Fruit fly (Drosophila melanogaster) whole organism, embryonic: ENCODE measurements around the gene Rgl.

Source experiments
- CG10321 ChIP-seq: fragments of 200-800 bp; sonication (Bioruptor generic); IDR thresholded peaks from 2 replicates; pipeline ENCODE4 v1.3.6; 2022; ENCODE audit warnings: missing biosample characterization, missing genetic modification characterization
- CG12155 ChIP-seq: fragments of 200-800 bp; sonication (Bioruptor generic); optimal IDR thresholded peaks from 3 replicates; lab custom pipeline; 2016; ENCODE audit warnings: missing biosample characterization, missing genetic modification characterization
- CG13424 ChIP-seq: fragments of 200-800 bp; sonication (Bioruptor generic); optimal IDR thresholded peaks from 2 replicates; lab custom pipeline; 2019; ENCODE audit warnings: missing biosample characterization, mild to moderate bottlenecking, missing genetic modification characterization, moderate library complexity
- CG14014 ChIP-seq: fragments of 200-800 bp; sonication (Bioruptor generic); IDR thresholded peaks from 2 replicates; pipeline ENCODE4 v1.3.6; 2022; ENCODE audit warnings: missing biosample characterization, missing genetic modification characterization
- CG14710 ChIP-seq: fragments of 200-800 bp; sonication (Bioruptor generic); optimal IDR thresholded peaks from 3 replicates; lab custom pipeline; 2019; ENCODE audit warnings: missing biosample characterization, mild to moderate bottlenecking, missing genetic modification characterization, moderate library complexity
- CG14860 ChIP-seq: fragments of 200-800 bp; sonication (Bioruptor generic); IDR thresholded peaks from 3 replicates; pipeline ENCODE4 v1.3.6; 2022; ENCODE audit warnings: missing biosample characterization, missing genetic modification characterization; ENCODE audit not compliant: partially characterized antibody
- CG17328 ChIP-seq: fragments of 200-800 bp; sonication (Bioruptor generic); IDR thresholded peaks from 2 replicates; pipeline ENCODE4 v1.3.6; 2022; ENCODE audit warnings: missing biosample characterization, missing genetic modification characterization
- CG2120 ChIP-seq: fragments of 200-800 bp; sonication (Bioruptor generic); optimal IDR thresholded peaks from 3 replicates; lab custom pipeline; 2016; ENCODE audit warnings: missing biosample characterization, missing genetic modification characterization
- CG2875 ChIP-seq: fragments of 200-800 bp; sonication (Bioruptor generic); optimal IDR thresholded peaks from 2 replicates; lab custom pipeline; 2017; ENCODE audit warnings: missing biosample characterization, mild to moderate bottlenecking, missing genetic modification characterization, missing genetic modification reagents
- CG31365 ChIP-seq: fragments of 200-800 bp; sonication (Bioruptor generic); optimal IDR thresholded peaks from 2 replicates; lab custom pipeline; 2018; ENCODE audit warnings: missing biosample characterization, mild to moderate bottlenecking, missing genetic modification characterization
- CG4730 ChIP-seq: fragments of 200-800 bp; sonication (Bioruptor generic); IDR thresholded peaks from 2 replicates; pipeline ENCODE4 v1.3.6; 2022; ENCODE audit warnings: missing biosample characterization, missing genetic modification characterization
- CG6813 ChIP-seq: fragments of 200-800 bp; sonication (Bioruptor generic); optimal IDR thresholded peaks from 2 replicates; lab custom pipeline; 2017; ENCODE audit warnings: missing biosample characterization, missing genetic modification characterization, mild to moderate bottlenecking, moderate library complexity, missing genetic modification reagents
- CG7987 ChIP-seq: fragments of 200-800 bp; sonication (Bioruptor generic); optimal IDR thresholded peaks from 2 replicates; lab custom pipeline; 2018; ENCODE audit warnings: missing biosample characterization, mild to moderate bottlenecking, missing genetic modification characterization, moderate library complexity
- CG8388 ChIP-seq: fragments of 200-800 bp; sonication (Bioruptor generic); optimal IDR thresholded peaks from 2 replicates; lab custom pipeline; 2019; ENCODE audit warnings: missing biosample characterization, mild to moderate bottlenecking, missing genetic modification characterization, moderate library complexity
- CTCF ChIP-seq: fragments of 200-800 bp; sonication (Bioruptor generic); optimal IDR thresholded peaks from 2 replicates; lab custom pipeline; 2017; ENCODE audit warnings: missing biosample characterization, mild to moderate bottlenecking, missing genetic modification characterization, moderate library complexity
- CoRest ChIP-seq: fragments of 200-800 bp; sonication (Bioruptor generic); optimal IDR thresholded peaks from 3 replicates; lab custom pipeline; 2018; ENCODE audit warnings: missing biosample characterization, mild to moderate bottlenecking, missing genetic modification characterization, moderate library complexity
- Dad ChIP-seq: fragments of 200-800 bp; sonication (Bioruptor generic); optimal IDR thresholded peaks from 3 replicates; lab custom pipeline; 2016; ENCODE audit warnings: missing biosample characterization, missing genetic modification characterization
- Dek ChIP-seq: fragments of 200-800 bp; sonication (Bioruptor generic); optimal IDR thresholded peaks from 3 replicates; lab custom pipeline; 2019; ENCODE audit warnings: missing biosample characterization, mild to moderate bottlenecking, missing genetic modification characterization, moderate library complexity
- Gsc ChIP-seq: fragments of 200-800 bp; sonication (Bioruptor generic); IDR thresholded peaks from 2 replicates; pipeline ENCODE4 v1.3.6; 2022; ENCODE audit warnings: missing biosample characterization, missing genetic modification characterization
- Gug ChIP-seq: fragments of 200-800 bp; sonication (Bioruptor generic); IDR thresholded peaks from 4 replicates; pipeline ENCODE4 v1.3.6; 2022; ENCODE audit warnings: missing biosample characterization, missing genetic modification characterization
- Hey ChIP-seq: fragments of 200-800 bp; sonication (Bioruptor generic); optimal IDR thresholded peaks from 3 replicates; lab custom pipeline; 2018; ENCODE audit warnings: missing biosample characterization, mild to moderate bottlenecking, missing genetic modification characterization
- Jarid2 ChIP-seq: fragments of 200-800 bp; sonication (Bioruptor generic); optimal IDR thresholded peaks from 3 replicates; lab custom pipeline; 2017; ENCODE audit warnings: mild to moderate bottlenecking, missing biosample characterization, missing genetic modification reagents, missing genetic modification characterization
- Kr ChIP-seq: fragments of 200-800 bp; sonication (Bioruptor generic); optimal IDR thresholded peaks from 2 replicates; lab custom pipeline; 2017; ENCODE audit warnings: missing biosample characterization, mild to moderate bottlenecking, missing genetic modification characterization
- MESR4 ChIP-seq: fragments of 200-800 bp; sonication (Bioruptor generic); optimal IDR thresholded peaks from 2 replicates; lab custom pipeline; 2018; ENCODE audit warnings: missing biosample characterization, mild to moderate bottlenecking, missing genetic modification characterization, moderate library complexity
- MTF-1 ChIP-seq: fragments of 200-800 bp; sonication (Bioruptor generic); optimal IDR thresholded peaks from 2 replicates; lab custom pipeline; 2018; ENCODE audit warnings: missing biosample characterization, mild to moderate bottlenecking, missing genetic modification characterization, borderline replicate concordance
- NC2α ChIP-seq: fragments of 200-800 bp; sonication (Bioruptor generic); optimal IDR thresholded peaks from 2 replicates; lab custom pipeline; 2016; ENCODE audit warnings: missing biosample characterization, missing genetic modification characterization
- NFAT ChIP-seq: fragments of 200-800 bp; sonication (Bioruptor generic); IDR thresholded peaks from 2 replicates; pipeline ENCODE4 v1.3.6; 2022; ENCODE audit warnings: missing biosample characterization, missing genetic modification characterization
- Optix ChIP-seq: fragments of 200-800 bp; sonication (Bioruptor generic); IDR thresholded peaks from 3 replicates; pipeline ENCODE4 v1.3.6; 2022; ENCODE audit warnings: missing biosample characterization, missing genetic modification characterization
- Scr ChIP-seq: fragments of 200-800 bp; sonication (Bioruptor generic); IDR thresholded peaks from 2 replicates; pipeline ENCODE4 v1.3.6; 2022; ENCODE audit warnings: missing biosample characterization, missing genetic modification characterization; ENCODE audit not compliant: partially characterized antibody
- Stat92E ChIP-seq, 3 experiments: fragments of >200 bp in 2 of 3; fragments of 200-800 bp in 1 of 3; sonication (Bioruptor generic) in 1 of 3; optimal IDR thresholded peaks; 2 replicates each; lab custom pipeline; 2017 to 2019; ENCODE audit warnings: missing biosample characterization in 3 of 3, missing genetic modification characterization in 3 of 3, mild to moderate bottlenecking in 1 of 3, moderate library complexity in 1 of 3
- cato ChIP-seq: fragments of 200-800 bp; sonication (Bioruptor generic); optimal IDR thresholded peaks from 2 replicates; lab custom pipeline; 2016; ENCODE audit warnings: missing biosample characterization, missing genetic modification characterization, borderline replicate concordance
- caup ChIP-seq: fragments of 200-800 bp; sonication (Bioruptor generic); optimal IDR thresholded peaks from 3 replicates; lab custom pipeline; 2017; ENCODE audit warnings: missing biosample characterization, mild to moderate bottlenecking, missing genetic modification characterization, moderate library complexity; ENCODE audit not compliant: severe bottlenecking
- chif ChIP-seq, 2 experiments: fragments of 200-800 bp; sonication (Bioruptor generic); optimal IDR thresholded peaks; 3 replicates each; lab custom pipeline; 2016; ENCODE audit warnings: missing biosample characterization in 2 of 2, missing genetic modification characterization in 2 of 2
- crol ChIP-seq: fragments of 200-800 bp; sonication (Bioruptor generic); IDR thresholded peaks from 2 replicates; pipeline ENCODE4 v1.3.6; 2022; ENCODE audit warnings: missing biosample characterization, missing genetic modification characterization
- gfzf ChIP-seq: fragments of 200-800 bp; sonication (Bioruptor generic); optimal IDR thresholded peaks from 2 replicates; lab custom pipeline; 2016; ENCODE audit warnings: missing biosample characterization, mild to moderate bottlenecking, missing genetic modification characterization, moderate library complexity
- gro ChIP-seq: fragments of 200-800 bp; sonication (Bioruptor generic); optimal IDR thresholded peaks from 2 replicates; lab custom pipeline; 2016; ENCODE audit warnings: missing biosample characterization, missing genetic modification characterization
- mam ChIP-seq: fragments of 200-800 bp; sonication (Bioruptor generic); optimal IDR thresholded peaks from 3 replicates; lab custom pipeline; 2016; ENCODE audit warnings: missing biosample characterization, missing genetic modification characterization
- mld ChIP-seq: fragments of 200-800 bp; sonication (Bioruptor generic); IDR thresholded peaks from 3 replicates; pipeline ENCODE4 v1.3.6; 2022; ENCODE audit warnings: missing biosample characterization, missing genetic modification characterization; ENCODE audit not compliant: partially characterized antibody
- peb ChIP-seq: fragments of 200-800 bp; sonication (Bioruptor generic); IDR thresholded peaks from 2 replicates; pipeline ENCODE4 v1.3.6; 2022; ENCODE audit warnings: missing biosample characterization, missing genetic modification characterization
- prd ChIP-seq, 3 experiments: fragments of >200 bp in 2 of 3; fragments of 200-800 bp in 1 of 3; sonication (Bioruptor generic) in 1 of 3; optimal IDR thresholded peaks in 2 of 3; IDR thresholded peaks in 1 of 3; 2 replicates in 2 of 3; 3 replicates in 1 of 3; pipeline versions ENCODE4 v1.3.6 to Lab custom; 2017 to 2022; ENCODE audit warnings: missing biosample characterization in 1 of 3, missing genetic modification characterization in 1 of 3
- pros ChIP-seq: fragments of 200-800 bp; sonication (Bioruptor generic); optimal IDR thresholded peaks from 3 replicates; lab custom pipeline; 2019; ENCODE audit warnings: missing biosample characterization, mild to moderate bottlenecking, missing genetic modification characterization, moderate library complexity
- salm ChIP-seq: fragments of 200-800 bp; sonication (Bioruptor generic); optimal IDR thresholded peaks from 2 replicates; lab custom pipeline; 2018; ENCODE audit warnings: missing biosample characterization, mild to moderate bottlenecking, missing genetic modification characterization
- slou ChIP-seq: fragments of 200-800 bp; sonication (Bioruptor generic); optimal IDR thresholded peaks from 3 replicates; lab custom pipeline; 2016; ENCODE audit warnings: missing biosample characterization, missing genetic modification characterization
- sqz ChIP-seq: fragments of 200-800 bp; sonication (Bioruptor generic); optimal IDR thresholded peaks from 3 replicates; lab custom pipeline; 2018; ENCODE audit warnings: missing biosample characterization, mild to moderate bottlenecking, missing genetic modification characterization
- stwl ChIP-seq: fragments of 200-800 bp; sonication (Bioruptor generic); optimal IDR thresholded peaks from 3 replicates; lab custom pipeline; 2018; ENCODE audit warnings: missing biosample characterization, mild to moderate bottlenecking, missing genetic modification characterization, moderate library complexity
- twi ChIP-seq: fragments of 200-800 bp; optimal IDR thresholded peaks from 2 replicates; lab custom pipeline; 2019; ENCODE audit warnings: missing biosample characterization, mild to moderate bottlenecking, missing genetic modification characterization, moderate library complexity
- vnd ChIP-seq: fragments of 200-800 bp; sonication (Bioruptor generic); IDR thresholded peaks from 3 replicates; pipeline ENCODE4 v1.3.6; 2022; ENCODE audit warnings: missing biosample characterization, missing genetic modification characterization; ENCODE audit not compliant: partially characterized antibody

The Rgl gene

DNA sequence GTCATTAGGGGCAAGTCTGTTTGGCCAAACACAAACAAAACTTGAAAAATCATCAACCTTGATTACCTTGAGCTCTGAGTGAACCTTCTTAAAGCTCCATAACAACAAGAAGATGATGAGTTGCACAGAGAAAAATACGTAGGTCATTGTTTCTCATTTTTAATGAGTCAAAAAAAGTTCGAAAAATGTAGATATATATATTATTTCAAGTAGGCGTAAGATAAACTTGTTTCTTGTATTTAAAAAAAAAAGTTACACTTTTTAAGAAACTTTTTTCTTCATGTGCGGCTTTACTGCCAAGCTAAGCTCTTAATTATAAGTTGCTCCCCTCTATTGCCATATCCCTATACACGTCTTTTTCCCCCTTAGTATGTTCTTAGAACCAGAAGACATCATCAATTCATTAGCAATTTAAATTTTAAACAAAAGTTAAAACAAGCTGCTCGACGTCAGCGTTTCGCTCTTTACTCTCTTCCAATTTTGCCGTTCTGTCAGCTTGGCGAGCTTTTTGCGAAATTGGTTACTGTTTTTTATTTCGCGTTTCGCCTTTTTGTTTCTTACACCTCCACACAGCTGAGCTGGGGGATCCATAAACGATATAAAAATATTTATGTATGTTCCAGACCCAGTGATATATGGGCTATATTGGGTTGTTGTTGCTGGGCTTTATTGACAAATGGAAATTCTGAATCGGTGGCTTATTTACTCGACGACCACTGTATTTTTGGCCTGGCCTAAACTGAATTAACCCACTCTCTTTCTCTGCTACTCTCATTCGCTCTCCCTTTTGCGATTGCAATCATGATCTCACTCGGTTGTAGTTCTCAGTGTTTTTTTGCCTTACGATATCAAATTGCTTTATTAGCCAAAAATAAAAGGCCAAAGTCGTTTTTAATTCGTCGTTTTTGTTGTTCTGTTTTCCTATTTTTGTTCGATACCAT, 1.5 kb downstream of the Rgl start (continued):
- TF ChIP-seq CG6813 (GFP tag; lab: Kevin White, UChicago) (peak; percentile 5), CG2120 (GFP tag; lab: Kevin White, UChicago) (peak; percentile 73), Jarid2 (no peak), Gsc (no peak), CG7987 (GFP tag; lab: Kevin White, UChicago) (no peak), CG31365 (tag; lab: Kevin White, UChicago) (no peak), Stat92E (GFP tag; optimal IDR thresholded peaks at IDR 0.05; lab: Kevin White, UChicago) (peak in 1 of 3 experiments; percentile 20), Scr (GFP tag; lab: Robert Waterston, UW) (no peak), CG14710 (tag; lab: Kevin White, UChicago) (peak; percentile 49), prd (optimal IDR thresholded peaks at IDR 0.05; lab: Kevin White, UChicago) (no peak), prd (GFP tag; IDR thresholded peaks at IDR 0.05; lab: Robert Waterston, UW) (peak; percentile 82), twi (tag; lab: Kevin White, UChicago) (no peak), MTF-1 (GFP tag; lab: Kevin White, UChicago) (no peak), CG4730 (GFP tag; lab: Robert Waterston, UW) (peak; percentile 54), stwl (tag; lab: Kevin White, UChicago) (no peak), Hey (tag; lab: Kevin White, UChicago) (no peak), gfzf (GFP tag; lab: Kevin White, UChicago) (no peak), vnd (GFP tag; lab: Robert Waterston, UW) (no peak), mam (GFP tag; lab: Kevin White, UChicago) (peak; percentile 33), gro (no peak), CG14014 (peak; percentile 76), pros (no peak), CG10321 (no peak), Gug (peak; percentile 43; the same call in 1 of the 4 replicates), CG2875 (no peak), CTCF (GFP tag; lab: Kevin White, UChicago) (no peak), sqz (no peak), slou (GFP tag; lab: Kevin White, UChicago) (peak; percentile 8), peb (GFP tag; lab: Robert Waterston, UW) (peak; percentile 65), chif (GFP tag; optimal IDR thresholded peaks at IDR 0.05; lab: Kevin White, UChicago) (peak in 1 of 2 experiments; percentile 12), CG8388 (GFP tag; lab: Kevin White, UChicago) (peak; percentile 50), mld (no peak), Dad (GFP tag; lab: Kevin White, UChicago) (no peak), CoRest (tag; lab: Kevin White, UChicago) (peak; percentile 38), CG14860 (GFP tag; lab: Robert Waterston, UW) (no peak), caup (peak; percentile 63), CG13424 (tag; lab: Kevin White, UChicago) (peak; percentile 32), NC2α (GFP tag; lab: Kevin White, UChicago) (no peak), Kr (GFP tag; lab: Kevin White, UChicago) (no peak), CG12155 (GFP tag; lab: Kevin White, UChicago) (peak; percentile 24), crol (GFP tag; lab: Robert Waterston, UW) (no peak), Optix (no peak), MESR4 (GFP tag; lab: Kevin White, UChicago) (no peak), CG17328 (GFP tag; lab: Robert Waterston, UW) (peak; percentile 35; the same call in 1 of the 2 replicates), NFAT (GFP tag; lab: Robert Waterston, UW) (peak; percentile 70; the same call in 1 of the 2 replicates), Dek (tag; lab: Kevin White, UChicago) (peak; percentile 61), cato (GFP tag; lab: Kevin White, UChicago) (no peak), salm (tag; lab: Kevin White, UChicago) (no peak)
